Fruit fly (Drosophila melanogaster) whole organism: ENCODE data around the gene CG43448.

ENCODE experiments used
- CG8478 ChIP-seq: fragments of >200 bp; optimal IDR thresholded peaks from 2 replicates; lab custom pipeline; 2018; ENCODE audit warnings: inconsistent platforms
- EcR ChIP-seq, 2 experiments: fragments of >200 bp; optimal IDR thresholded peaks; 2 replicates each; lab custom pipeline; 2017; ENCODE audit warnings: missing biosample characterization in 2 of 2, missing genetic modification characterization in 2 of 2, missing genetic modification reagents in 2 of 2
- pan ChIP-seq: fragments of >200 bp; optimal IDR thresholded peaks from 2 replicates; lab custom pipeline; 2017
- psq ChIP-seq: fragments of >200 bp; optimal IDR thresholded peaks from 2 replicates; lab custom pipeline; 2017
- usp ChIP-seq: fragments of >200 bp; optimal IDR thresholded peaks from 2 replicates; lab custom pipeline; 2017; ENCODE audit warnings: missing biosample characterization, missing genetic modification characterization, mixed read lengths

- TF ChIP-seq pan (lab: Kevin White, UChicago) (no peak), CG8478 (lab: Kevin White, UChicago) (no peak), usp (GFP tag; lab: Kevin White, UChicago) (no peak), EcR (GFP tag; optimal IDR thresholded peaks at IDR 0.05; lab: Kevin White, UChicago) (no peak), psq (lab: Kevin White, UChicago) (no peak)
Observed at dm6 chr3R:30237634-30238033, at the start of gene CG43448.
